Worm (Caenorhabditis elegans) whole organism, dauer: ENCODE results near the gene mrpl-11.

Source experiments
- unc-62 ChIP-seq: sonication (generic microtip); optimal IDR thresholded peaks from 2 replicates; lab custom pipeline; 2017; ENCODE audit warnings: missing biosample characterization, missing genetic modification reagents, missing genetic modification characterization

Gene mrpl-11

ce11 chrIII:8717231-8717694, at the start of gene mrpl-11:
Gene mrpl-11 (plus strand): TSS chrIII:8717644.
- no peak for TF ChIP-seq unc-62

- no peak for TF ChIP-seq unc-62
Observed at ce11 chrIII:8668717-8669116, 48.7 kb upstream of the mrpl-11 start.

ce11 chrIII:8674980-8675485, 42.4 kb upstream of the mrpl-11 start, which contains the start of gene pgl-2:
Gene pgl-2 (minus strand): TSS chrIII:8675435.
- TF ChIP-seq unc-62, result no peak

- TF ChIP-seq unc-62, result no peak
Observed at ce11 chrIII:8678371-8678770, 39.1 kb upstream of the mrpl-11 start.

DNA sequence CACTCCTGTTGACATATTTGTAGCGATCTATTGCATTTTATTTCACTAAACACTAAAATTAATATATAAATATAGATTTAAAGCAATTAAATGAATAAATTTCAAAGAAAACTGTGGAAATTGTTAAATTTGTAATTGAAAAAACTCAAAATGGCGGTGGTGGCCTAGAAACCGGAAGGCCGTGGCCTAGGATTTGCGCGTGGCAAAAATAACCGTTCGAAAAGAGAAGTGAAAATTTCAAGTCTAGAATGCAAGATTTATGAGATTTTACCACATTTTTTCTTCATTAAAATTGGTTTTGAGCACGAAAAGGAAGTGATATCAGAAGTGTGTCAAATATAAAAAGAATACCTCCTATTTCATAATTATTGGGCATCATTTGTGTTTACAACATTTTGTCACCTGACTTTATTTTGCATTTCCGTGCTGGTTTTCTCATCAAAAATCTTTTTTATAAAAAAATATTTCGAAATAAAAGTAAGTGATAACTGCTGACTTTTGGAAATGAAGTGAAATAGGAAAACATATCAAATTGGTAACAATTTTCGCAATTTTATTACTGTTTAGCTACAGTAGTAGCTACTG, 33.7 kb upstream of the mrpl-11 start, which contains the start of gene fli-1:
TSS of gene fli-1 (minus strand) at position 58 of the 585 bp plus-strand sequence.
- TF ChIP-seq unc-62, result no peak

DNA sequence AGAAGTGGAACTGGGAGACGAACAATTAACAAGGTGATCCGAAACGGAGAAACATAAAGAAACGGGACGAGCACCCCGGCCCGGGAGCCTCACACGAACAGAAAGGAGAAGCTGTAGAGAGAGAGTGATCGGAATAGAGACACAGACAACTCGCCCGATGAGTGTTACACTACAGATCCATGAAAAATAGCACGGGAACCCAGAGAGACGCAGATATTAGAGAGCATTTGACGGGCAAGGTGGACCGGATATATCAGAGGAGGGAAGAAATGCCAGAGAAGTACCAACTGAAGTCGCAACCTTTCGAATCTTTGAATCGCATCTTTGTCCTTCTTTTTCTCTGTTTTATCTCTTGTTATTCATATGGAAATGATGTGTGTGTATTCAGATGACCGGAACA, 33.0 kb upstream of the mrpl-11 start, which contains the start of gene anmt-1:
TSS of gene anmt-1 (plus strand) at position 388 of the 400 bp plus-strand sequence.
- TF ChIP-seq unc-62, result no peak

- TF ChIP-seq unc-62, result no peak
Observed at ce11 chrIII:8685590-8686240, 31.7 kb upstream of the mrpl-11 start.

DNA sequence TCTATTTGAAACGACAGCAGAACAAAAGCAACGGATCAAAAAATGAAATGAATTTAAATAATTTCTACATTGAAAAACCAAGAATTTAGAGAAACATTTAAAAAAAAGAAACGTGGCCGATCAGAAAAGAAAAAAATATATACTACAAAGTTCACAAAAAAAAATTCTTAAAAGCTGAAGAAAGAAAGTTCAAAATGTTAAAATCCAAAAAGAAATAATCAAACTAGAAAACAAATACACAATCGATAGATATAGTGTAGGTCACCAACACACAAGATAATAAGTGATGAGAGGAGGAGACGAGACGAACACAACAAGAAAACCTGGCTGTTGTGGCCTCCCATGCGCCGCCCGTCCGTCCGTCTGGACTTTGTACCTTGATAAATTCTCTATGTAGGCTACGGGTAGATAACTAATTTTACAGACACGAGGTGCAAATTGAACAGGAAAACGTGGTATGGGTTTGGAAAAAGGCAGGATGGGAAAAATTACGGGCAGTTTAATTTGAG, 29.0 kb upstream of the mrpl-11 start, which contains the start of gene hadb-1:
TSS of gene hadb-1 (minus strand) at position 51 of the 509 bp plus-strand sequence.
- TF ChIP-seq unc-62, result no peak

ce11 chrIII:8689143-8689542, 28.3 kb upstream of the mrpl-11 start:
- no peak for TF ChIP-seq unc-62

- TF ChIP-seq unc-62, result no peak
Observed at ce11 chrIII:8689655-8690054, 27.8 kb upstream of the mrpl-11 start, which contains the start of gene B0303.4. Gene B0303.4 (plus strand): TSS chrIII:8689850.

ce11 chrIII:8693322-8693721, 24.1 kb upstream of the mrpl-11 start, which contains the start of gene B0303.7:
Gene B0303.7 (plus strand): TSS chrIII:8693622.
- no peak for TF ChIP-seq unc-62

DNA sequence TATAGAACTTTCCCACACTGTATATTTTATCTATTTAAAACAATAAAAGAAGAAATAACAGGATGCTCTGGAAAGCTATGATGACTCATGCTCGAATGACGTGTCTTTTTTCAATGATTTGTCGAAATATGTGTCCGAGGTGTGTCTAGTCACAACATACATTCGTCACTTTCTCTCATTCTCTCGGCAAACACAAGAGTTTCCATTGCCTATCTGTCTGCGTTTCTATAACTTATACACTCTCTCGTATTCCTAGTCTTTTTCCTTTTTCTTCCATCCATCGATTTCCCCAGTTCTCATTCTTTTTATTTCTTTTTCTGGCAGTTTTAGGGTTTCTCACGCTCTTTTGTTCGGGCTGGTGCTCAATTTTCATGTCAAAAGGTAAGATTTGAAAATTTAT, 20.8 kb upstream of the mrpl-11 start:
- TF ChIP-seq unc-62, result no peak

ce11 chrIII:8697268-8697907, 20.1 kb upstream of the mrpl-11 start:
- no peak for TF ChIP-seq unc-62

DNA sequence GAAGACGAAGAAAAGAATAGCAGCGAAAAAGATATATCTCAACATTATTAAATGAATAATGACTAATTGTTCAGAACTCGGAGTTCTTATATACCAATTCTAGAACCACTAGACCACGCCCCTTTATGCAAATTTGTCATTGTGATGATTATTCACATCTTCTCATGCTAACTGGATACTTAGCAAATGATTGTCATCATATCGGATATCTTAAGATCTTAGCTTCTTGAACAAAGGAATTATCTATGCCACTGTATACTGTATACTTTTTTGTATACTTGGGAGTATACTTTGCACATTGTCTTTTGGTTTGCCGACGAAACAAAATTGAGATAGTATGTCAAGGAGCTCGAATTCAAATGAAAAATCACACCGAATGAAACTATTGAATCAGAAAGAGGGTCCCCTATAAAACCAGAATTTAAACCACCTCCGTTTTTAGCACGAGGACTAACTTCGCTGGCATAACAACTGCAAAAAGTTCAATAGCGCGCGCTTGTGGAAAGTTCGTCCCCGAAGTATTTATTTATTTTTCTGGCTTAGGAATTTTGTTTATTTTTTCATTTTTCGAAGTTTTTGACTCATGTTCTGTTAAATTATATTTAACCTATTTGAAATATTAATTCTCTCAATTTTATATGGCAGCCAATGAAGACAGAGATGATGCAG, 17.0 kb upstream of the mrpl-11 start, which contains the start of the genes sdz-1 and vps-33.1:
TSS of gene sdz-1 (minus strand) at position 51 of the 669 bp plus-strand sequence.
TSS of gene vps-33.1 (plus strand) at position 639 of the 669 bp plus-strand sequence.
- TF ChIP-seq unc-62, result no peak

ce11 chrIII:8704765-8705164, 12.7 kb upstream of the mrpl-11 start, which contains the start of gene B0303.16:
Gene B0303.16 (plus strand): TSS chrIII:8705065.
- no peak for TF ChIP-seq unc-62

DNA sequence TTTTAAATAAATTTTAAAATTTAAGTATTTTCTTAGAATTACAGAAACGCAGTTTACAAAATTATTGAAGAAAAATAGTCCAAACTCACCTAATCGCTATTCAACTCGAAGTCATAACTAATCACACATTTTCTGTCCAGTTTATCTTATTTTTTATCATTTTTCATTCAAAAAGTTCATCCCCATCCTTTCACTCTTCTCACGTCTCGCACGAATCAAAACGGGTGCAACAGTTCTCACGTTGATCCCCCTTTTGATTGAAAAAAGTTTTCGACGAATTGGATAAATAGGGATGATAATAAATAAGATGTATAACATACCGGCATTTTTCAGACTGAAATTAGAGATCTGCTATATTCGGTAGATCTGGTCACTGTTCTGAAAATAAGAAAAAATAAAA, 7.7 kb upstream of the mrpl-11 start:
- no peak for TF ChIP-seq unc-62
